Fruit fly (Drosophila melanogaster): ENCODE measurements around the gene unc.

Gene unc

dm6 chrX:21124176-21124575, 7.5 kb upstream of the unc start (continued):
- peak; percentile 45 for TF ChIP-seq CG4730 (GFP tag; IDR thresholded peaks at IDR 0.05)
- peak; percentile 49 for TF ChIP-seq jing (GFP tag; optimal IDR thresholded peaks at IDR 0.05)
- peak; percentile 41 for TF ChIP-seq CG3407 (GFP tag; optimal IDR thresholded peaks at IDR 0.05)
- TF ChIP-seq CG12155 (GFP tag; optimal IDR thresholded peaks at IDR 0.05): peak; percentile 55
- TF ChIP-seq fd3F (GFP tag; optimal IDR thresholded peaks at IDR 0.05): peak; percentile 56
- no peak for TF ChIP-seq exex (tag; optimal IDR thresholded peaks at IDR 0.05)
- peak; percentile 54; the same call in 1 of the 2 replicates for TF ChIP-seq sisA (GFP tag; IDR thresholded peaks at IDR 0.05)
- peak; percentile 32 for TF ChIP-seq CG8089 (GFP tag; optimal IDR thresholded peaks at IDR 0.05)
- peak; percentile 61 for TF ChIP-seq CG4424 (GFP tag; optimal IDR thresholded peaks at IDR 0.05)
- TF ChIP-seq dati (GFP tag; IDR thresholded peaks at IDR 0.05): no peak
- TF ChIP-seq tin (GFP tag; optimal IDR thresholded peaks at IDR 0.05): peak; percentile 71
- no peak for TF ChIP-seq ham (GFP tag; IDR thresholded peaks at IDR 0.05)
- peak; percentile 43 for TF ChIP-seq CG12299 (tag; optimal IDR thresholded peaks at IDR 0.05)
- TF ChIP-seq ro (GFP tag; IDR thresholded peaks at IDR 0.05): no peak
- no peak for TF ChIP-seq Scr (GFP tag; IDR thresholded peaks at IDR 0.05; ENCODE audit: partially characterized antibody)
- peak; percentile 49 for TF ChIP-seq CG12942 (GFP tag; optimal IDR thresholded peaks at IDR 0.05)
- no peak for TF ChIP-seq Gsc (GFP tag; IDR thresholded peaks at IDR 0.05)
- no peak for TF ChIP-seq en (GFP tag; optimal IDR thresholded peaks at IDR 0.05)
- peak; percentile 12 for TF ChIP-seq sug (tag; optimal IDR thresholded peaks at IDR 0.05)
- no peak for TF ChIP-seq CG11398 (GFP tag; optimal IDR thresholded peaks at IDR 0.05)
- no peak for TF ChIP-seq br (optimal IDR thresholded peaks at IDR 0.05)
- TF ChIP-seq Xrp1 (GFP tag; IDR thresholded peaks at IDR 0.05): peak; percentile 79
- TF ChIP-seq Mes4 (GFP tag; optimal IDR thresholded peaks at IDR 0.05): no peak
- TF ChIP-seq CG4282 (GFP tag; optimal IDR thresholded peaks at IDR 0.05): no peak
- TF ChIP-seq prd (optimal IDR thresholded peaks at IDR 0.05): no peak
- peak; percentile 82 for TF ChIP-seq prd (GFP tag; IDR thresholded peaks at IDR 0.05)
- no peak for TF ChIP-seq MESR4 (GFP tag; optimal IDR thresholded peaks at IDR 0.05)
- no peak for TF ChIP-seq usp (GFP tag; optimal IDR thresholded peaks at IDR 0.05)
- TF ChIP-seq CG33213 (GFP tag; optimal IDR thresholded peaks at IDR 0.05): no peak
- TF ChIP-seq sc (optimal IDR thresholded peaks at IDR 0.05): no peak
- peak; percentile 52 for TF ChIP-seq sc (GFP tag; optimal IDR thresholded peaks at IDR 0.05)
- peak; percentile 35 for TF ChIP-seq CG8281 (tag; optimal IDR thresholded peaks at IDR 0.05)
- peak; percentile 68 for TF ChIP-seq Ssrp (tag; optimal IDR thresholded peaks at IDR 0.05)
- no peak for TF ChIP-seq Poxn (GFP tag; IDR thresholded peaks at IDR 0.05)
- no peak for TF ChIP-seq ab (GFP tag; optimal IDR thresholded peaks at IDR 0.05)
- no peak; the same call in 1 of the 2 replicates for TF ChIP-seq HLH3B (GFP tag; IDR thresholded peaks at IDR 0.05)
- TF ChIP-seq Dref (GFP tag; IDR thresholded peaks at IDR 0.05): no peak
- no peak; the same call in 1 of the 2 replicates for TF ChIP-seq NFAT (GFP tag; IDR thresholded peaks at IDR 0.05)
- no peak for TF ChIP-seq stwl (tag; optimal IDR thresholded peaks at IDR 0.05)
- TF ChIP-seq Xbp1 (GFP tag; optimal IDR thresholded peaks at IDR 0.05): peak; percentile 73
- TF ChIP-seq CG4707 (GFP tag; optimal IDR thresholded peaks at IDR 0.05): no peak
- no peak for TF ChIP-seq fd102C (GFP tag; optimal IDR thresholded peaks at IDR 0.05)
- peak; percentile 20 for TF ChIP-seq CG16863 (GFP tag; optimal IDR thresholded peaks at IDR 0.05)
- no peak for TF ChIP-seq CG14710 (tag; optimal IDR thresholded peaks at IDR 0.05)
- TF ChIP-seq az2 (GFP tag; optimal IDR thresholded peaks at IDR 0.05): peak; percentile 72
- no peak for TF ChIP-seq CG3163 (GFP tag; optimal IDR thresholded peaks at IDR 0.05)
- TF ChIP-seq Dek (tag; optimal IDR thresholded peaks at IDR 0.05): no peak
- TF ChIP-seq CG12071 (GFP tag; optimal IDR thresholded peaks at IDR 0.05): peak; percentile 30
- TF ChIP-seq yki (optimal IDR thresholded peaks at IDR 0.05): no peak
- TF ChIP-seq Meics (GFP tag; optimal IDR thresholded peaks at IDR 0.05): peak; percentile 65
- peak; percentile 40 for TF ChIP-seq CG2875 (GFP tag; optimal IDR thresholded peaks at IDR 0.05)
- peak; percentile 35 for TF ChIP-seq NC2β (GFP tag; optimal IDR thresholded peaks at IDR 0.05)
- peak; percentile 42 for TF ChIP-seq Mad (GFP tag; optimal IDR thresholded peaks at IDR 0.05)
- TF ChIP-seq zf30C (GFP tag; optimal IDR thresholded peaks at IDR 0.05): peak; percentile 58

All from whole organism, embryonic.